Worm (Caenorhabditis elegans) whole organism, L2 larva: ENCODE results near the gene unc-5.
"Not testable (repeated sequence)": the region's sequence is repeated elsewhere in the genome, so short reads cannot be mapped to it uniquely, and the experiment has no call there.

Experiments used
- R02D3.7 ChIP-seq: fragments of 150-350 bp; optimal IDR thresholded peaks from 2 replicates; lab custom pipeline; 2014; ENCODE audit warnings: missing biosample characterization, missing genetic modification characterization
- alr-1 ChIP-seq: fragments of 150-350 bp; optimal IDR thresholded peaks from 2 replicates; lab custom pipeline; 2014; ENCODE audit warnings: missing biosample characterization, missing genetic modification characterization
- aly-2 ChIP-seq: fragments of 150-350 bp; optimal IDR thresholded peaks from 2 replicates; lab custom pipeline; 2014; ENCODE audit warnings: missing biosample characterization, missing genetic modification characterization
- ama-1 ChIP-seq: fragments of 150-350 bp; optimal IDR thresholded peaks from 2 replicates; lab custom pipeline; 2018; ENCODE audit warnings: inconsistent platforms
- dmd-4 ChIP-seq: sonication (generic microtip); optimal IDR thresholded peaks from 2 replicates; lab custom pipeline; 2017; ENCODE audit warnings: missing biosample characterization, missing genetic modification characterization
- gmeb-1 ChIP-seq: fragments of 150-350 bp; optimal IDR thresholded peaks from 2 replicates; lab custom pipeline; 2014; ENCODE audit warnings: missing biosample characterization, missing genetic modification characterization
- nhr-11 ChIP-seq: fragments of 150-350 bp; optimal IDR thresholded peaks from 2 replicates; lab custom pipeline; 2014; ENCODE audit warnings: missing biosample characterization, missing genetic modification characterization
- unc-55 ChIP-seq: fragments of 150-350 bp; sonication (generic microtip); optimal IDR thresholded peaks from 3 replicates; lab custom pipeline; 2014; ENCODE audit warnings: missing biosample characterization, missing genetic modification reagents, missing genetic modification characterization
- ztf-4 ChIP-seq: fragments of 150-350 bp; optimal IDR thresholded peaks from 2 replicates; lab custom pipeline; 2014; ENCODE audit warnings: missing biosample characterization, missing genetic modification characterization

unc-5 gene

ce11 chrIV:5462820-5463219 is 65.3 kb downstream of the unc-5 start:
- no peak for TF ChIP-seq unc-55 (GFP tag; lab: Kevin White, UChicago)
- TF ChIP-seq ama-1 (lab: Kevin White, UChicago) = no peak
- TF ChIP-seq alr-1 (tag; lab: Kevin White, UChicago) = no peak
- no peak for TF ChIP-seq nhr-11 (tag; lab: Kevin White, UChicago)
- TF ChIP-seq R02D3.7 (tag; lab: Kevin White, UChicago) = no peak

- TF ChIP-seq aly-2, ztf-4, dmd-4 (tag; lab: Kevin White, UChicago): not testable (repeated sequence)
These were observed 72.1 kb downstream of the unc-5 start, which contains the start of gene Y4C6A.3 for ce11 chrIV:5455999-5456398. Gene Y4C6A.3, minus strand, starts transcription at chrIV:5456099.

ce11 chrIV:5452667-5453066 is 75.5 kb downstream of the unc-5 start, which contains the start of gene Y4C6A.4:
Gene Y4C6A.4, plus strand, starts transcription at chrIV:5452967.
- no peak for TF ChIP-seq gmeb-1 (tag; lab: Kevin White, UChicago)
